Fruit fly (Drosophila melanogaster): ENCODE measurements around the gene Inx3.
A peak's percentile ranks its signal among the peaks of the same experiment; 100 is the strongest.

The Inx3 gene

DNA sequence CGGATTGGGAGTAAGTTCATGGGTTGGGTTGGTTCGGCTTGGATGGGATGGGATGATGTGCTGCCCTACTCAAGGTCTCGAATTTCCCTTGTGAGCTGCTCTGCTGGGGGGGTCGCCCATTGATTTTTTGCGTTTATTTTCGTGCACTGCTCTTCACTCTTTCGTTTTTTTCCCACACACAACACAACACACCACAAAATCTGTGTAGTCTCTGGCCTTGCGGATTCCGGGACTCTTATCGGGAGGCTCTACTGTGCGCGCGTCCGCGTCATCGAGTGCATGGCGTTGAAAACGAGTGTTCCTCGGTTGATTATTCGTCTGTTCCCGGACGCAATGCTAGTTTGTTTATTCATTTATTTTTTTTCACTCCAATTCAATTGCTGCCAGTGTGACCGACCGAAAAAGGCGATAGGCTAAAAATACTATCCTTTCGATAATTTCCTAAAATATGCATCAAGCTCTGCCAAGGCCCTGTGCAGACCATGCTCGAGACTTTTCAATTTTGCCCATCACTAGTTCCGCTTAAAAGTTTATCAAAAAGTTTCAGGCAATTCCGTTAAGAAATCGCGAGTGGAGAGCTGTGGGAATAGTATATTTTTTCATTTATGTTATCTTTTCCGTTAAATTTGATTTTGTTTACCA is 27.6 kb downstream of the Inx3 start, which contains the start of gene WASp:
Gene WASp (minus strand): TSS at position 399 of the 642 bp plus-strand sequence.
- TF ChIP-seq Clk (GFP tag; optimal IDR thresholded peaks at IDR 0.05) = no peak
- peak; percentile 14 for TF ChIP-seq cic (GFP tag; optimal IDR thresholded peaks at IDR 0.05)
- peak; percentile 70 for TF ChIP-seq CG7101 (tag; optimal IDR thresholded peaks at IDR 0.05)
- peak; percentile 5 for TF ChIP-seq tj (GFP tag; optimal IDR thresholded peaks at IDR 0.05)
- TF ChIP-seq kay (GFP tag; ENCODE audit: borderline replicate concordance) = no peak
- peak; percentile 40 for TF ChIP-seq Hr96 (GFP tag; optimal IDR thresholded peaks at IDR 0.05)
- TF ChIP-seq CG7045 (GFP tag; optimal IDR thresholded peaks at IDR 0.05) = no peak
- TF ChIP-seq cnc (optimal IDR thresholded peaks at IDR 0.05) = no peak
- peak; percentile 24 for TF ChIP-seq Crg-1 (GFP tag; optimal IDR thresholded peaks at IDR 0.05)
- TF ChIP-seq toe (GFP tag; optimal IDR thresholded peaks at IDR 0.05) = peak; percentile 2
- TF ChIP-seq CG5204 (GFP tag; optimal IDR thresholded peaks at IDR 0.05) = peak; percentile 6
- peak; percentile 33 for TF ChIP-seq CG14711 (tag; optimal IDR thresholded peaks at IDR 0.05)
- peak; percentile 56 for TF ChIP-seq CG1620 (GFP tag; optimal IDR thresholded peaks at IDR 0.05)
- TF ChIP-seq CG12768 (GFP tag; optimal IDR thresholded peaks at IDR 0.05) = no peak
- TF ChIP-seq CG11617 (GFP tag; optimal IDR thresholded peaks at IDR 0.05) = no peak
- TF ChIP-seq ovo (GFP tag; optimal IDR thresholded peaks at IDR 0.05) = peak; percentile 66
- TF ChIP-seq CG33017 (tag; optimal IDR thresholded peaks at IDR 0.05) = peak; percentile 32
- TF ChIP-seq pad (GFP tag; optimal IDR thresholded peaks at IDR 0.05) = peak; percentile 18
- TF ChIP-seq Mnt (GFP tag; optimal IDR thresholded peaks at IDR 0.05) = peak; percentile 43
- TF ChIP-seq bab1 (GFP tag; optimal IDR thresholded peaks at IDR 0.05) = peak; percentile 76

DNA sequence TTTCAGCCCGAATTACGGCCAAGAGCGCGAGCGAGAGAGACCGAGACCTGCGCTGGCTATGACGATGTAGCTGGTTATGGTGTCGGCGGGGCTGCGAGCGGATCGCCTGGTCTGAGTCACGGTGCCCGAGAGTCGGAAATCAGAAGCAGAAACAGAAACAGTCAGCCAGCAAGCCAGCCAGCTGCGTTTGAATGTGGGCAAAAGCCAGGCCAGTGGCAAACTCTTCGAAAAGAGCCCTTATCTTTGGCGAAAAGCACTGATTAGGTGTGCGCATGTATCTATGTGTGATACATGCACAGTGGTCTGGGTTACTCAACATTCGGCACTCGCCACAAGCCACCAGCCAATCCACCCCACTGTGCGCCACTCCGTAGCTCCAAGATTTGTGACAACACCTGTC is 28.1 kb downstream of the Inx3 start:
- TF ChIP-seq Mnt (GFP tag; optimal IDR thresholded peaks at IDR 0.05) (peak; percentile 13), Hr96 (GFP tag; optimal IDR thresholded peaks at IDR 0.05) (peak; percentile 14), kay (GFP tag; ENCODE audit: borderline replicate concordance) (peak; percentile 96), CG7045 (GFP tag; optimal IDR thresholded peaks at IDR 0.05) (no peak), CG12768 (GFP tag; optimal IDR thresholded peaks at IDR 0.05) (peak; percentile 45), CG7101 (tag; optimal IDR thresholded peaks at IDR 0.05) (no peak), cic (GFP tag; optimal IDR thresholded peaks at IDR 0.05) (peak; percentile 37)

DNA sequence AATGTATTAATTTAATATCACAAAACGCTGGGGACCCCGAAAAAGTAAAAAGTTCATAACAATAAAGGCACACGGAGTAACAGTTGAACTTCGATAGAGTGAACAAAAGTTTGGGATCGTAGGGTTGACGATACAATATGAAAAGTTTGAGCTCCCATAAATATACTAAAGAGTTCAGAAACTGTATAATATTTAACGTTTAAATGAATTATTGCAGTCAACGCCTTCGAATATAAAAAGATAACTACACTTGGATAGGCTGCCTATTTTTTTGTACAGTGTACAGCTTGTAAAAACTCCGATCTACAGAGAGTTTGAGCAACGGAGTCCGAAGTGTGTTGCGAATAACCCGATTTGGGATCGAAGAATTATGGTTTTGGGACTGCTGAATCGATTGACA is 28.6 kb downstream of the Inx3 start:
- no peak for TF ChIP-seq CG33017 (tag; optimal IDR thresholded peaks at IDR 0.05)
- no peak for TF ChIP-seq CG12768 (GFP tag; optimal IDR thresholded peaks at IDR 0.05)
- TF ChIP-seq kay (GFP tag; ENCODE audit: borderline replicate concordance) = no peak
- TF ChIP-seq CG1620 (GFP tag; optimal IDR thresholded peaks at IDR 0.05) = no peak
- TF ChIP-seq cic (GFP tag; optimal IDR thresholded peaks at IDR 0.05) = no peak
- no peak for TF ChIP-seq CG11617 (GFP tag; optimal IDR thresholded peaks at IDR 0.05)
- TF ChIP-seq CG5204 (GFP tag; optimal IDR thresholded peaks at IDR 0.05) = no peak
- no peak for TF ChIP-seq cnc (optimal IDR thresholded peaks at IDR 0.05)
- no peak for TF ChIP-seq toe (GFP tag; optimal IDR thresholded peaks at IDR 0.05)
- TF ChIP-seq ovo (GFP tag; optimal IDR thresholded peaks at IDR 0.05) = no peak

DNA sequence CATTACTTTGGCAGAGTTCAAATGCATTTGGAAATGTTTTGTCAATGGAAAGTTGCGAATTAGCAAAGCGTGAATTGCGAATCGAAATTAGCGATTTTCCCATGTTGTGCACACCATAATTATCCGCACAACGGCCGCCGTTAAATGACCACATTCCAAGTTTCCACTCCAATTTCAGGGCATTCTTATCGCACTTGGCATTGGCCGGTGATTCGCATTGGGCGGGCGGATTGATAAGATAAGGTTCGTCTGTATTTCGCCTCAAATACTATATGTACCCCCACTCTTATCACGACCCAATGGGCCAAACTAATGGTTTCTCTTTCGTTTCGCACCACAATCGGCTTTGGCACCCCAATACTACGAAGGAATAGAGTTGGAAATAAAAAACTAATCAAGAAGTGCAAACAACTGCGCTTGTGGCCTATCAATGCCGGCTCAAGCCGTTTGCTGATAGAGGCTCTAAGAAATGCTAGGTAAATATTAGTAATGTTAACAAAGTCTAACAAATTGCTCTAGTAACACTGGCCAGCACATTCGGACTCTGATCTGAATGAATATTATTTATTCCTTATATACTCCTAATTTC is 29.9 kb downstream of the Inx3 start:
- TF ChIP-seq kay (GFP tag; ENCODE audit: borderline replicate concordance) (peak; percentile 97), CG14711 (tag; optimal IDR thresholded peaks at IDR 0.05) (no peak), CG7045 (GFP tag; optimal IDR thresholded peaks at IDR 0.05) (no peak), Mnt (GFP tag; optimal IDR thresholded peaks at IDR 0.05) (peak; percentile 45), Clk (GFP tag; optimal IDR thresholded peaks at IDR 0.05) (no peak), CG7101 (tag; optimal IDR thresholded peaks at IDR 0.05) (peak; percentile 45), CG1620 (GFP tag; optimal IDR thresholded peaks at IDR 0.05) (no peak), Hr96 (GFP tag; optimal IDR thresholded peaks at IDR 0.05) (no peak), cic (GFP tag; optimal IDR thresholded peaks at IDR 0.05) (peak; percentile 93), Crg-1 (GFP tag; optimal IDR thresholded peaks at IDR 0.05) (no peak), cnc (optimal IDR thresholded peaks at IDR 0.05) (no peak), CG12768 (GFP tag; optimal IDR thresholded peaks at IDR 0.05) (peak; percentile 40), tj (GFP tag; optimal IDR thresholded peaks at IDR 0.05) (no peak), toe (GFP tag; optimal IDR thresholded peaks at IDR 0.05) (peak; percentile 36), CG33017 (tag; optimal IDR thresholded peaks at IDR 0.05) (peak; percentile 44), ovo (GFP tag; optimal IDR thresholded peaks at IDR 0.05) (peak; percentile 21), bab1 (GFP tag; optimal IDR thresholded peaks at IDR 0.05) (no peak), pad (GFP tag; optimal IDR thresholded peaks at IDR 0.05) (no peak), CG5204 (GFP tag; optimal IDR thresholded peaks at IDR 0.05) (no peak), CG11617 (GFP tag; optimal IDR thresholded peaks at IDR 0.05) (peak; percentile 53)

DNA sequence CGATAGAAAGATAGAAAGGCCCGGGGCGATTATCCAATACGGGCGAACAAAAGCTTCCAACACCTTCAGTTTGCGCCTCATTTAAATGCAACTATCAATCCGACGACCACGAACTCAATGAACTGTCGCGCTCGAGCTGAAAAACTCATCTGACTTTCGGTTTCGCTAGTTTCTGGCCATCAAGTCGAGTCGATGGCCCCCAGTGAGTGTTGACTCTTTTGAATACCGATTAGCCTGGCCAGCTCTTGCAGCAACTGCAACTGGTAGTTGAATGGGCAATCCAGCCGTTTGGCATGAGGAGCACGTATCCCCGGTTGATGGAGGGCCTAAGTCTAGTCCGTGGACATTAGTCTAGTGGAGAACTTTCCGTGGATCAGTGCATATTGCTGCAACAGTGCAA is 32.1 kb downstream of the Inx3 start:
- TF ChIP-seq CG14711 (tag; optimal IDR thresholded peaks at IDR 0.05) (no peak), Hr96 (GFP tag; optimal IDR thresholded peaks at IDR 0.05) (no peak), CG12768 (GFP tag; optimal IDR thresholded peaks at IDR 0.05) (no peak), cic (GFP tag; optimal IDR thresholded peaks at IDR 0.05) (no peak), pad (GFP tag; optimal IDR thresholded peaks at IDR 0.05) (no peak), CG33017 (tag; optimal IDR thresholded peaks at IDR 0.05) (no peak), cnc (optimal IDR thresholded peaks at IDR 0.05) (no peak), kay (GFP tag; ENCODE audit: borderline replicate concordance) (no peak), CG7045 (GFP tag; optimal IDR thresholded peaks at IDR 0.05) (no peak), CG11617 (GFP tag; optimal IDR thresholded peaks at IDR 0.05) (no peak), CG7101 (tag; optimal IDR thresholded peaks at IDR 0.05) (no peak), Mnt (GFP tag; optimal IDR thresholded peaks at IDR 0.05) (no peak), ovo (GFP tag; optimal IDR thresholded peaks at IDR 0.05) (no peak), toe (GFP tag; optimal IDR thresholded peaks at IDR 0.05) (no peak), CG1620 (GFP tag; optimal IDR thresholded peaks at IDR 0.05) (no peak), Crg-1 (GFP tag; optimal IDR thresholded peaks at IDR 0.05) (no peak)
